Worm (Caenorhabditis elegans) whole organism, young adult: ENCODE measurements around the gene F38B6.3.

Experiments
- B0035.1 ChIP-seq: sonication (generic microtip); optimal IDR thresholded peaks from 2 replicates; lab custom pipeline; 2016; ENCODE audit warnings: missing genetic modification characterization, mild to moderate bottlenecking, missing compliant biosample characterization, missing genotype, missing genetic modification reagents
- B0261.1 ChIP-seq: sonication (generic microtip); optimal IDR thresholded peaks from 2 replicates; lab custom pipeline; 2016; ENCODE audit warnings: mild to moderate bottlenecking, missing genetic modification characterization, moderate library complexity, missing compliant biosample characterization
- B0336.3 ChIP-seq: fragments of 200-800 bp; sonication (Bioruptor generic); IDR thresholded peaks from 2 replicates; pipeline ENCODE4 v1.3.6; 2022; ENCODE audit warnings: missing genetic modification characterization, missing compliant biosample characterization
- F23B12.7 ChIP-seq: sonication (generic microtip); optimal IDR thresholded peaks from 2 replicates; lab custom pipeline; 2017; ENCODE audit warnings: missing genetic modification characterization, mild to moderate bottlenecking, missing compliant biosample characterization, antibody characterized with exemption, moderate library complexity; ENCODE audit not compliant: insufficient read depth
- T26A5.8 ChIP-seq: sonication (generic microtip); optimal IDR thresholded peaks from 2 replicates; lab custom pipeline; 2016; ENCODE audit warnings: missing genetic modification characterization, missing compliant biosample characterization
- Y53G8AR.9 ChIP-seq: fragments of 200-800 bp; sonication (Bioruptor generic); conservative IDR thresholded peaks from 2 replicates; pipeline ENCODE4 v1.3.6; 2022; ENCODE audit warnings: missing genetic modification reagents, missing genetic modification characterization, missing compliant biosample characterization
- akir-1 ChIP-seq: fragments of 200-800 bp; sonication (Bioruptor generic); optimal IDR thresholded peaks from 2 replicates; lab custom pipeline; 2018; ENCODE audit warnings: mild to moderate bottlenecking, missing genetic modification characterization, moderate library complexity, missing compliant biosample characterization
- aptf-2 ChIP-seq: fragments of 200-800 bp; sonication (Bioruptor generic); conservative IDR thresholded peaks from 2 replicates; pipeline ENCODE4 v1.3.6; 2022; ENCODE audit warnings: missing genetic modification reagents, missing genetic modification characterization, missing compliant biosample characterization
- attf-5 ChIP-seq: fragments of 200-800 bp; sonication (Bioruptor generic); optimal IDR thresholded peaks from 2 replicates; lab custom pipeline; 2018; ENCODE audit warnings: mild to moderate bottlenecking, missing genetic modification characterization, missing compliant biosample characterization
- attf-6 ChIP-seq: fragments of 200-800 bp; sonication (Bioruptor generic); IDR thresholded peaks from 2 replicates; pipeline ENCODE4 v1.3.6; 2022; ENCODE audit warnings: missing genetic modification reagents, missing genetic modification characterization, missing compliant biosample characterization
- bed-2 ChIP-seq: fragments of 200-800 bp; sonication (Bioruptor generic); IDR thresholded peaks from 2 replicates; pipeline ENCODE4 v1.3.6; 2022; ENCODE audit warnings: missing genetic modification reagents, missing genetic modification characterization, missing compliant biosample characterization
- cebp-1 ChIP-seq, 2 experiments: fragments of 200-800 bp in 1 of 2; sonication (Bioruptor generic) in 1 of 2; sonication (generic microtip) in 1 of 2; IDR thresholded peaks in 1 of 2; optimal IDR thresholded peaks in 1 of 2; 2 replicates each; pipeline versions ENCODE4 v1.3.6 to Lab custom; 2017 to 2022; ENCODE audit warnings: missing compliant biosample characterization in 2 of 2, missing genetic modification characterization in 2 of 2, mild to moderate bottlenecking in 1 of 2, missing genetic modification reagents in 1 of 2, moderate library complexity in 1 of 2
- cebp-2 ChIP-seq: fragments of 200-800 bp; sonication (Bioruptor generic); IDR thresholded peaks from 2 replicates; pipeline ENCODE4 v1.3.6; 2022; ENCODE audit warnings: missing genetic modification characterization, missing compliant biosample characterization
- ceh-40 ChIP-seq: fragments of 200-800 bp; sonication (Bioruptor generic); IDR thresholded peaks from 2 replicates; pipeline ENCODE4 v1.3.6; 2022; ENCODE audit warnings: missing genetic modification characterization, missing compliant biosample characterization
- ceh-58 ChIP-seq: fragments of 200-800 bp; sonication (Bioruptor generic); IDR thresholded peaks from 2 replicates; pipeline ENCODE4 v1.3.6; 2022; ENCODE audit warnings: missing genetic modification characterization, missing compliant biosample characterization
- dox-1 ChIP-seq: fragments of 200-800 bp; sonication (Bioruptor generic); IDR thresholded peaks from 2 replicates; pipeline ENCODE4 v1.3.6; 2022; ENCODE audit warnings: missing genetic modification reagents, missing genetic modification characterization, missing compliant biosample characterization
- dpff-1 ChIP-seq: sonication (generic microtip); optimal IDR thresholded peaks from 2 replicates; lab custom pipeline; 2017; ENCODE audit warnings: mild to moderate bottlenecking, missing genetic modification characterization, missing compliant biosample characterization
- dpl-1 ChIP-seq: fragments of 150-350 bp; optimal IDR thresholded peaks from 2 replicates; lab custom pipeline; 2014; ENCODE audit warnings: missing biosample characterization, missing genetic modification reagents, missing genetic modification characterization
- efl-1 ChIP-seq: fragments of 150-350 bp; optimal IDR thresholded peaks from 2 replicates; lab custom pipeline; 2014; ENCODE audit warnings: missing biosample characterization, missing genetic modification reagents, missing genetic modification characterization
- egl-18 ChIP-seq: fragments of 200-800 bp; sonication (Bioruptor generic); IDR thresholded peaks from 2 replicates; pipeline ENCODE4 v1.3.6; 2022; ENCODE audit warnings: missing genetic modification reagents, missing genetic modification characterization, missing compliant biosample characterization
- egrh-3 ChIP-seq: fragments of 200-800 bp; sonication (Bioruptor generic); IDR thresholded peaks from 2 replicates; pipeline ENCODE4 v1.3.6; 2022; ENCODE audit warnings: missing genetic modification reagents, missing genetic modification characterization, missing compliant biosample characterization
- ekl-4 ChIP-seq: fragments of 200-800 bp; sonication (Bioruptor generic); IDR thresholded peaks from 2 replicates; pipeline ENCODE4 v1.3.6; 2022; ENCODE audit warnings: missing genetic modification reagents, missing genetic modification characterization, missing compliant biosample characterization
- hlh-12 ChIP-seq: sonication (generic microtip); optimal IDR thresholded peaks from 2 replicates; lab custom pipeline; 2016; ENCODE audit warnings: missing genetic modification characterization, missing compliant biosample characterization
- lag-1 ChIP-seq: fragments of 200-800 bp; sonication (Bioruptor generic); IDR thresholded peaks from 2 replicates; pipeline ENCODE4 v1.3.6; 2022; ENCODE audit warnings: missing genetic modification reagents, missing genetic modification characterization, missing compliant biosample characterization
- lsy-27 ChIP-seq: sonication (generic microtip); optimal IDR thresholded peaks from 2 replicates; lab custom pipeline; 2017; ENCODE audit warnings: missing genetic modification characterization, mild to moderate bottlenecking, missing compliant biosample characterization, antibody characterized with exemption, missing genotype, borderline replicate concordance; ENCODE audit not compliant: insufficient read depth
- madf-10 ChIP-seq: sonication (generic microtip); optimal IDR thresholded peaks from 2 replicates; lab custom pipeline; 2016; ENCODE audit warnings: mild to moderate bottlenecking, missing genetic modification characterization, missing compliant biosample characterization
- madf-6 ChIP-seq: fragments of 200-800 bp; sonication (Bioruptor generic); IDR thresholded peaks from 2 replicates; pipeline ENCODE4 v1.3.6; 2022; ENCODE audit warnings: missing genetic modification reagents, missing genetic modification characterization, missing compliant biosample characterization
- mel-28 ChIP-seq: sonication (generic microtip); optimal IDR thresholded peaks from 2 replicates; lab custom pipeline; 2016; ENCODE audit warnings: borderline replicate concordance, mild to moderate bottlenecking, missing genetic modification characterization, missing compliant biosample characterization
- mxl-1 ChIP-seq: sonication (generic microtip); optimal IDR thresholded peaks from 2 replicates; lab custom pipeline; 2016; ENCODE audit warnings: missing genetic modification characterization, missing compliant biosample characterization
- nfya-1 ChIP-seq: sonication (generic microtip); optimal IDR thresholded peaks from 2 replicates; lab custom pipeline; 2017; ENCODE audit warnings: antibody characterized with exemption, missing compliant biosample characterization, missing genetic modification characterization, borderline replicate concordance; ENCODE audit not compliant: insufficient read depth
- nfya-2 ChIP-seq: fragments of 200-800 bp; sonication (Bioruptor generic); IDR thresholded peaks from 2 replicates; pipeline ENCODE4 v1.3.6; 2022; ENCODE audit warnings: missing genetic modification reagents, missing genetic modification characterization, missing compliant biosample characterization
- nhr-27 ChIP-seq: fragments of 200-800 bp; sonication (Bioruptor generic); optimal IDR thresholded peaks from 2 replicates; lab custom pipeline; 2018; ENCODE audit warnings: mild to moderate bottlenecking, missing genetic modification characterization, moderate library complexity, missing compliant biosample characterization
- nhr-80 ChIP-seq: sonication (generic microtip); optimal IDR thresholded peaks from 2 replicates; lab custom pipeline; 2016; ENCODE audit warnings: missing genetic modification characterization, missing compliant biosample characterization
- pbrm-1 ChIP-seq: fragments of 200-800 bp; sonication (Bioruptor generic); IDR thresholded peaks from 2 replicates; pipeline ENCODE4 v1.3.6; 2022; ENCODE audit warnings: missing genetic modification reagents, missing genetic modification characterization, missing compliant biosample characterization
- pha-4 ChIP-seq: fragments of 150-350 bp; sonication (generic microtip); optimal IDR thresholded peaks from 2 replicates; lab custom pipeline; 2014; ENCODE audit warnings: missing biosample characterization, missing genetic modification reagents, missing genetic modification characterization
- rcor-1 ChIP-seq: fragments of 200-800 bp; sonication (Bioruptor generic); IDR thresholded peaks from 2 replicates; pipeline ENCODE4 v1.3.6; 2022; ENCODE audit warnings: missing genetic modification reagents, missing genetic modification characterization, missing compliant biosample characterization
- ztf-22 ChIP-seq: fragments of 200-800 bp; sonication (Bioruptor generic); optimal IDR thresholded peaks from 2 replicates; lab custom pipeline; 2018; ENCODE audit warnings: mild to moderate bottlenecking, missing genetic modification characterization, moderate library complexity, missing compliant biosample characterization
- ztf-25 ChIP-seq: fragments of 200-800 bp; sonication (Bioruptor generic); IDR thresholded peaks from 2 replicates; pipeline ENCODE4 v1.3.6; 2022; ENCODE audit warnings: missing genetic modification reagents, missing genetic modification characterization, missing compliant biosample characterization
- ztf-28 ChIP-seq: fragments of 200-800 bp; sonication (Bioruptor generic); IDR thresholded peaks from 2 replicates; pipeline ENCODE4 v1.3.6; 2022; ENCODE audit warnings: missing genetic modification reagents, missing genetic modification characterization, missing compliant biosample characterization

The F38B6.3 gene

DNA sequence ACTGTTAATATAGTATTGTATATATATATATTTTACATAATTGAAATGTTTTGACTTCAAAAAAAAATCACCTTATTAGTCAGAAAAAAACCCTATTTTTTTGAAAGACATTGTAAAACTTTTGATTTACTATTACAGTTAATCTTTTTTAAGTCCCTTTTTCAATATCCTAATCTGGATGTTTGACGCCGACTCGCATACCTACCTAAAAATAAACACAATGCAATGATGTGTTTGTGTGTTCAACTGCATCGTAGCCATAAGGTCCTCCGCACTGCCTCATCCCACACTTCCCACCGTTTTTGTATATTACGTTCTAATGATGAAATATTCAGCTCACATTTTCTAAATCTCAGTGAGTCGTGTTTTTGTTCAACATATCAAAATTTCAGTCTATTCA, at the start of gene F38B6.3:
Gene F38B6.3 (plus strand): TSS at position 301 of the 400 bp plus-strand sequence.
- TF ChIP-seq akir-1 (no peak), dpff-1 (tag; lab: Kevin White, UChicago) (no peak), lag-1 (GFP tag; lab: Robert Waterston, UW) (no peak), hlh-12 (no peak), F23B12.7 (tag; lab: Kevin White, UChicago) (no peak), ztf-28 (GFP tag; lab: Robert Waterston, UW) (no peak), madf-10 (tag; lab: Kevin White, UChicago) (no peak), T26A5.8 (no peak), nfya-2 (GFP tag; lab: Robert Waterston, UW) (no peak), ekl-4 (GFP tag; lab: Robert Waterston, UW) (no peak), mxl-1 (tag; lab: Kevin White, UChicago) (no peak), efl-1 (GFP tag; lab: Kevin White, UChicago) (no peak), ztf-25 (no peak), pbrm-1 (GFP tag; lab: Robert Waterston, UW) (no peak), B0336.3 (GFP tag; lab: Robert Waterston, UW) (no peak), ztf-22 (GFP tag; lab: Kevin White, UChicago) (no peak), pha-4 (no peak), dpl-1 (GFP tag; lab: Kevin White, UChicago) (no peak), aptf-2 (no peak)
- TF ChIP-seq, all 124 proteins: peak for 0

DNA sequence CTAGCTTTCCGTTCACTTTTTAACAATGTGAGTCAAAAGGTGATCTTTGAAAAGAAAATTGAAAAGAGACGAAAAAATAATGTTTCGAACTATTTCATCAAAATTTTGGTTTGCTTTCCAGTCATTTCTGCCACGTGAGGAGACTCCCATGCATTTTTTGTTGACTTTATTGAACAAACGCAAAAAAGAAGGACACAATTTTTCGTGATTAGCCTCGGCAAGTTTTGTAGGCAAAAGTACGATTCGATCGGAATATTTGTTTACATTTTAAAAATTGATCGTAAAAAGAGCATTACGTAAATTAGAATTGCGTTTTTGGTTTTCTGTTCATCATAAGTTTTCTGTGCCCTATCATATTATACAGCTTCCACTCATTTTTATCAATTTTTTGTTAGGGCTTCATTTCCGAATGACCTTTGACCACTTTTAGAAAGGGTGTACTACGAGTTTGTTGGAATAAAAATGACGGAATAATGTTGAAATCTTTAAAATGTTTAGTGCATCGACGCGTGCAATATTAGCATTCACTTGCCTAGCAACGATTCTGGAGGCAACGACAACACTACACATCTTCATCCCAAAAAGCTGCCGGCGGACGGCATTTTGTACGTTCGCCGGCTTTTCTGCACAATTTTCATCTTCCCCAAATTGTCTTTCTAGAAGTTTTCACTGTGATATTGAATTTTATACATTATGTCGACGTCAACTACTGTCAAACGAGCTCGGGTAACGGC, 48.3 kb upstream of the F38B6.3 start, which contains the start of gene C56E10.3:
Gene C56E10.3 (plus strand): TSS at position 684 of the 734 bp plus-strand sequence.
- TF ChIP-seq mel-28 (tag; lab: Kevin White, UChicago) (no peak), egrh-3 (GFP tag; lab: Robert Waterston, UW) (no peak), rcor-1 (no peak), mxl-1 (tag; lab: Kevin White, UChicago) (no peak), nhr-80 (tag; lab: Kevin White, UChicago) (peak; percentile 56), pha-4 (peak; percentile 77), bed-2 (GFP tag; lab: Robert Waterston, UW) (no peak), cebp-1 (GFP tag; IDR thresholded peaks at IDR 0.05; lab: Robert Waterston, UW) (peak; percentile 54; the same call in 1 of the 2 replicates), cebp-1 (tag; optimal IDR thresholded peaks at IDR 0.05; lab: Kevin White, UChicago) (peak; percentile 63), dpl-1 (GFP tag; lab: Kevin White, UChicago) (no peak)

- TF ChIP-seq cebp-1 (GFP tag; IDR thresholded peaks at IDR 0.05; lab: Robert Waterston, UW) (no peak), cebp-1 (tag; optimal IDR thresholded peaks at IDR 0.05; lab: Kevin White, UChicago) (peak; percentile 56), pbrm-1 (GFP tag; lab: Robert Waterston, UW) (no peak), nhr-80 (tag; lab: Kevin White, UChicago) (peak; percentile 56), nhr-27 (tag; lab: Kevin White, UChicago) (no peak), lsy-27 (tag; lab: Kevin White, UChicago) (no peak)
Observed at ce11 chrX:6646387-6647061, 46.9 kb upstream of the F38B6.3 start.

ce11 chrX:6649573-6649972, 43.9 kb upstream of the F38B6.3 start:
- TF ChIP-seq cebp-1 (GFP tag; IDR thresholded peaks at IDR 0.05; lab: Robert Waterston, UW) (no peak), cebp-1 (tag; optimal IDR thresholded peaks at IDR 0.05; lab: Kevin White, UChicago) (peak; percentile 48), attf-5 (no peak)

DNA sequence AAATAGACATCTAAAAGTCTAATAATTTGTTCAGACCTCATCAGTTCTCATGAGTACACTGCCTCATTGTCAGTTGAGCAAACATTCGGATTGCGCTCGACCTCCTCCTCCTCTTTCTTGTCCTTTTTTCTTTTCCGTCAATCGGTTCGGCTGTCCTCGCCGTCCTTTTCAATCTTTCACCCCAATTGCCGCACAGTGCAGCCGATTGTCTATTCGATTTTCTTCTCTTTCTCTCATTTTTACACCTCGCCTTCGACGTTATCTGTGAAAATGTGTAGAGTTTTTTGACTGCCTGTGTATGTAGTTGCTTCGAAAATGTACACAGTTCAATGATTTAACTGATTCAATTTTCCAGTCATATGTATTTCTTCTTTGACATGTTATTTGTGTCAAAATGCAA, 40.3 kb upstream of the F38B6.3 start:
- TF ChIP-seq ceh-58 (GFP tag; lab: Robert Waterston, UW) (no peak), nfya-1 (no peak), ceh-40 (no peak), cebp-2 (GFP tag; lab: Robert Waterston, UW) (no peak), madf-6 (GFP tag; lab: Robert Waterston, UW) (no peak), B0261.1 (tag; lab: Kevin White, UChicago) (no peak), dox-1 (GFP tag; lab: Robert Waterston, UW) (0 out of 2 replicates have a peak, but pooled peaks have one; percentile 63), Y53G8AR.9 (GFP tag; lab: Robert Waterston, UW) (no peak), attf-6 (no peak), nhr-80 (tag; lab: Kevin White, UChicago) (peak; percentile 92), egl-18 (GFP tag; lab: Robert Waterston, UW) (no peak), B0035.1 (tag; lab: Kevin White, UChicago) (no peak)
